Fruit fly (Drosophila melanogaster): ENCODE results near the gene CG6686.

dm6 chr2L:12028808-12029207 lies 41.0 kb upstream of the CG6686 start:
- TF ChIP-seq fd85E (GFP tag; optimal IDR thresholded peaks at IDR 0.05): no peak
- TF ChIP-seq Sox14 (GFP tag; optimal IDR thresholded peaks at IDR 0.05): peak; percentile 41
- no peak for TF ChIP-seq CG6163 (GFP tag; IDR thresholded peaks at IDR 0.05)
- TF ChIP-seq Ets21C (GFP tag; optimal IDR thresholded peaks at IDR 0.05): no peak
- TF ChIP-seq CG3032 (tag; optimal IDR thresholded peaks at IDR 0.05): no peak
- TF ChIP-seq Lpt (GFP tag; optimal IDR thresholded peaks at IDR 0.05): no peak
- no peak for TF ChIP-seq CG6276 (GFP tag; optimal IDR thresholded peaks at IDR 0.05)
- TF ChIP-seq pdm3 (GFP tag; optimal IDR thresholded peaks at IDR 0.05): no peak
- no peak for TF ChIP-seq CG16779 (tag; optimal IDR thresholded peaks at IDR 0.05)
- no peak for TF ChIP-seq dsx (GFP tag; optimal IDR thresholded peaks at IDR 0.05; ENCODE audit: poor library complexity, severe bottlenecking)
- no peak for TF ChIP-seq CG15336 (GFP tag; IDR thresholded peaks at IDR 0.05)
- TF ChIP-seq OdsH (GFP tag; optimal IDR thresholded peaks at IDR 0.05): no peak
- TF ChIP-seq CG3919 (GFP tag; optimal IDR thresholded peaks at IDR 0.05): no peak

All from whole organism, prepupa.